Worm (Caenorhabditis elegans) whole organism, young adult: ENCODE measurements around the gene cbp-1.

ENCODE experiments used
- B0019.2 ChIP-seq: fragments of 200-800 bp; sonication (Bioruptor generic); conservative IDR thresholded peaks from 2 replicates; pipeline ENCODE4 v1.3.6; 2022; ENCODE audit warnings: missing genetic modification reagents, missing genetic modification characterization, missing compliant biosample characterization
- B0035.1 ChIP-seq: sonication (generic microtip); optimal IDR thresholded peaks from 2 replicates; lab custom pipeline; 2016; ENCODE audit warnings: missing genetic modification characterization, mild to moderate bottlenecking, missing compliant biosample characterization, missing genotype, missing genetic modification reagents
- F22D6.2 ChIP-seq: sonication (generic microtip); optimal IDR thresholded peaks from 2 replicates; lab custom pipeline; 2016; ENCODE audit warnings: mild to moderate bottlenecking, missing genetic modification characterization, missing compliant biosample characterization
- F37B4.10 ChIP-seq: fragments of 200-800 bp; sonication (Bioruptor generic); IDR thresholded peaks from 2 replicates; pipeline ENCODE4 v1.3.6; 2022; ENCODE audit warnings: missing genetic modification characterization, missing compliant biosample characterization
- F49E8.2 ChIP-seq: sonication (generic microtip); optimal IDR thresholded peaks from 3 replicates; lab custom pipeline; 2017; ENCODE audit warnings: missing genetic modification characterization, mild to moderate bottlenecking, missing compliant biosample characterization, antibody characterized with exemption, moderate library complexity; ENCODE audit not compliant: insufficient read depth
- F57C9.4 ChIP-seq: sonication (generic microtip); optimal IDR thresholded peaks from 2 replicates; lab custom pipeline; 2017; ENCODE audit warnings: mild to moderate bottlenecking, missing genetic modification characterization, missing compliant biosample characterization
- aptf-2 ChIP-seq: fragments of 200-800 bp; sonication (Bioruptor generic); conservative IDR thresholded peaks from 2 replicates; pipeline ENCODE4 v1.3.6; 2022; ENCODE audit warnings: missing genetic modification reagents, missing genetic modification characterization, missing compliant biosample characterization
- aptf-3 ChIP-seq: fragments of 200-800 bp; sonication (Bioruptor generic); IDR thresholded peaks from 2 replicates; pipeline ENCODE4 v1.3.6; 2022; ENCODE audit warnings: missing genetic modification characterization, missing compliant biosample characterization
- atf-7 ChIP-seq: sonication (generic microtip); optimal IDR thresholded peaks from 2 replicates; lab custom pipeline; 2017; ENCODE audit warnings: mild to moderate bottlenecking, missing genetic modification characterization, missing compliant biosample characterization
- attf-5 ChIP-seq: fragments of 200-800 bp; sonication (Bioruptor generic); optimal IDR thresholded peaks from 2 replicates; lab custom pipeline; 2018; ENCODE audit warnings: mild to moderate bottlenecking, missing genetic modification characterization, missing compliant biosample characterization
- attf-6 ChIP-seq: fragments of 200-800 bp; sonication (Bioruptor generic); IDR thresholded peaks from 2 replicates; pipeline ENCODE4 v1.3.6; 2022; ENCODE audit warnings: missing genetic modification reagents, missing genetic modification characterization, missing compliant biosample characterization
- ccch-3 ChIP-seq: fragments of 200-800 bp; sonication (Bioruptor generic); optimal IDR thresholded peaks from 2 replicates; lab custom pipeline; 2018; ENCODE audit warnings: mild to moderate bottlenecking, missing genetic modification characterization, missing compliant biosample characterization
- cebp-2 ChIP-seq: fragments of 200-800 bp; sonication (Bioruptor generic); IDR thresholded peaks from 2 replicates; pipeline ENCODE4 v1.3.6; 2022; ENCODE audit warnings: missing genetic modification characterization, missing compliant biosample characterization
- ceh-100 ChIP-seq: fragments of 200-800 bp; sonication (Bioruptor generic); IDR thresholded peaks from 2 replicates; pipeline ENCODE4 v1.3.6; 2022; ENCODE audit warnings: missing genetic modification reagents, missing genetic modification characterization, missing compliant biosample characterization
- ceh-40 ChIP-seq: fragments of 200-800 bp; sonication (Bioruptor generic); IDR thresholded peaks from 2 replicates; pipeline ENCODE4 v1.3.6; 2022; ENCODE audit warnings: missing genetic modification characterization, missing compliant biosample characterization
- dpff-1 ChIP-seq: sonication (generic microtip); optimal IDR thresholded peaks from 2 replicates; lab custom pipeline; 2017; ENCODE audit warnings: mild to moderate bottlenecking, missing genetic modification characterization, missing compliant biosample characterization
- ekl-4 ChIP-seq: fragments of 200-800 bp; sonication (Bioruptor generic); IDR thresholded peaks from 2 replicates; pipeline ENCODE4 v1.3.6; 2022; ENCODE audit warnings: missing genetic modification reagents, missing genetic modification characterization, missing compliant biosample characterization
- hmg-1.2 ChIP-seq: fragments of 200-800 bp; sonication (Bioruptor generic); IDR thresholded peaks from 2 replicates; pipeline ENCODE4 v1.3.6; 2022; ENCODE audit warnings: missing genetic modification reagents, missing genetic modification characterization, missing compliant biosample characterization
- hrde-1 ChIP-seq: sonication (generic microtip); optimal IDR thresholded peaks from 2 replicates; lab custom pipeline; 2016; ENCODE audit warnings: missing genetic modification characterization, mild to moderate bottlenecking, missing compliant biosample characterization, moderate library complexity, missing genotype, missing genetic modification reagents, borderline replicate concordance
- lag-1 ChIP-seq: fragments of 200-800 bp; sonication (Bioruptor generic); IDR thresholded peaks from 2 replicates; pipeline ENCODE4 v1.3.6; 2022; ENCODE audit warnings: missing genetic modification reagents, missing genetic modification characterization, missing compliant biosample characterization
- let-526 ChIP-seq: fragments of 200-800 bp; sonication (Bioruptor generic); IDR thresholded peaks from 2 replicates; pipeline ENCODE4 v1.3.6; 2022; ENCODE audit warnings: missing genetic modification reagents, missing genetic modification characterization, missing compliant biosample characterization
- let-607 ChIP-seq, 2 experiments: fragments of 200-800 bp in 1 of 2; sonication (Bioruptor generic) in 1 of 2; sonication (generic microtip) in 1 of 2; optimal IDR thresholded peaks; 2 replicates each; lab custom pipeline; 2016 to 2018; ENCODE audit warnings: mild to moderate bottlenecking in 2 of 2, missing compliant biosample characterization in 2 of 2, missing genetic modification characterization in 2 of 2, moderate library complexity in 2 of 2, missing genotype in 1 of 2
- lsy-27 ChIP-seq: sonication (generic microtip); optimal IDR thresholded peaks from 2 replicates; lab custom pipeline; 2017; ENCODE audit warnings: missing genetic modification characterization, mild to moderate bottlenecking, missing compliant biosample characterization, antibody characterized with exemption, missing genotype, borderline replicate concordance; ENCODE audit not compliant: insufficient read depth
- mcd-1 ChIP-seq: fragments of 200-800 bp; sonication (Bioruptor generic); IDR thresholded peaks from 2 replicates; pipeline ENCODE4 v1.3.6; 2022; ENCODE audit warnings: missing genetic modification reagents, missing genetic modification characterization, missing compliant biosample characterization
- mel-28 ChIP-seq: sonication (generic microtip); optimal IDR thresholded peaks from 2 replicates; lab custom pipeline; 2016; ENCODE audit warnings: borderline replicate concordance, mild to moderate bottlenecking, missing genetic modification characterization, missing compliant biosample characterization
- mxl-1 ChIP-seq: sonication (generic microtip); optimal IDR thresholded peaks from 2 replicates; lab custom pipeline; 2016; ENCODE audit warnings: missing genetic modification characterization, missing compliant biosample characterization
- nfya-1 ChIP-seq: sonication (generic microtip); optimal IDR thresholded peaks from 2 replicates; lab custom pipeline; 2017; ENCODE audit warnings: antibody characterized with exemption, missing compliant biosample characterization, missing genetic modification characterization, borderline replicate concordance; ENCODE audit not compliant: insufficient read depth
- nfya-2 ChIP-seq: fragments of 200-800 bp; sonication (Bioruptor generic); IDR thresholded peaks from 2 replicates; pipeline ENCODE4 v1.3.6; 2022; ENCODE audit warnings: missing genetic modification reagents, missing genetic modification characterization, missing compliant biosample characterization
- nhr-179 ChIP-seq: sonication (generic microtip); optimal IDR thresholded peaks from 2 replicates; lab custom pipeline; 2016; ENCODE audit warnings: mild to moderate bottlenecking, missing genetic modification characterization, missing compliant biosample characterization
- nhr-27 ChIP-seq: fragments of 200-800 bp; sonication (Bioruptor generic); optimal IDR thresholded peaks from 2 replicates; lab custom pipeline; 2018; ENCODE audit warnings: mild to moderate bottlenecking, missing genetic modification characterization, moderate library complexity, missing compliant biosample characterization
- nhr-80 ChIP-seq: sonication (generic microtip); optimal IDR thresholded peaks from 2 replicates; lab custom pipeline; 2016; ENCODE audit warnings: missing genetic modification characterization, missing compliant biosample characterization
- pha-4 ChIP-seq: fragments of 150-350 bp; sonication (generic microtip); optimal IDR thresholded peaks from 2 replicates; lab custom pipeline; 2014; ENCODE audit warnings: missing biosample characterization, missing genetic modification reagents, missing genetic modification characterization
- rec-8 ChIP-seq, 2 experiments: sonication (generic microtip); optimal IDR thresholded peaks; 2 replicates each; lab custom pipeline; 2016; ENCODE audit warnings: mild to moderate bottlenecking in 2 of 2, missing genetic modification characterization in 2 of 2, missing genetic modification reagents in 2 of 2, missing genotype in 2 of 2, missing biosample characterization in 1 of 2, missing compliant biosample characterization in 1 of 2, moderate library complexity in 1 of 2
- repo-1 ChIP-seq: sonication (generic microtip); optimal IDR thresholded peaks from 2 replicates; lab custom pipeline; 2017; ENCODE audit warnings: mild to moderate bottlenecking, missing genetic modification characterization, missing compliant biosample characterization
- sea-2 ChIP-seq: fragments of 200-800 bp; sonication (Bioruptor generic); IDR thresholded peaks from 2 replicates; pipeline ENCODE4 v1.3.6; 2022; ENCODE audit warnings: missing genetic modification characterization, missing compliant biosample characterization
- snpc-1.1 ChIP-seq: sonication (generic microtip); optimal IDR thresholded peaks from 2 replicates; lab custom pipeline; 2017; ENCODE audit warnings: missing genetic modification characterization, mild to moderate bottlenecking, missing compliant biosample characterization, antibody characterized with exemption, moderate library complexity, missing genotype, missing genetic modification reagents; ENCODE audit not compliant: insufficient read depth
- snpc-3.4 ChIP-seq: sonication (generic microtip); optimal IDR thresholded peaks from 2 replicates; lab custom pipeline; 2017; ENCODE audit warnings: missing genetic modification characterization, mild to moderate bottlenecking, missing compliant biosample characterization, antibody characterized with exemption, moderate library complexity, missing genotype, missing genetic modification reagents
- snpc-4 ChIP-seq, 5 experiments: fragments of 150-350 bp in 1 of 5; sonication (generic microtip) in 4 of 5; optimal IDR thresholded peaks; 2 replicates each; lab custom pipeline; 2014 to 2018; ENCODE audit warnings: missing genetic modification characterization in 5 of 5, missing biosample characterization in 3 of 5, antibody characterized with exemption in 2 of 5, mild to moderate bottlenecking in 2 of 5, missing compliant biosample characterization in 2 of 5, missing genotype in 2 of 5, moderate library complexity in 2 of 5, missing genetic modification reagents in 1 of 5
- tbx-9 ChIP-seq: sonication (generic microtip); optimal IDR thresholded peaks from 2 replicates; lab custom pipeline; 2016; ENCODE audit warnings: borderline replicate concordance, missing genetic modification characterization, inconsistent platforms, missing compliant biosample characterization
- tlf-1 ChIP-seq: fragments of 200-800 bp; sonication (Bioruptor generic); optimal IDR thresholded peaks from 2 replicates; lab custom pipeline; 2018; ENCODE audit warnings: mild to moderate bottlenecking, missing genetic modification characterization, missing compliant biosample characterization
- unc-130 ChIP-seq: sonication (generic microtip); optimal IDR thresholded peaks from 2 replicates; lab custom pipeline; 2016; ENCODE audit warnings: missing genetic modification reagents, missing genetic modification characterization, missing compliant biosample characterization
- xnd-1 ChIP-seq: sonication (generic microtip); optimal IDR thresholded peaks from 2 replicates; lab custom pipeline; 2016; ENCODE audit warnings: missing genotype, missing genetic modification reagents, missing genetic modification characterization, missing compliant biosample characterization
- zfh-2 ChIP-seq: fragments of 200-800 bp; sonication (Bioruptor generic); conservative IDR thresholded peaks from 2 replicates; pipeline ENCODE4 v1.3.6; 2022; ENCODE audit warnings: missing genetic modification reagents, missing genetic modification characterization, missing compliant biosample characterization
- ztf-26 ChIP-seq: sonication (generic microtip); optimal IDR thresholded peaks from 2 replicates; lab custom pipeline; 2017; ENCODE audit warnings: missing genetic modification characterization, missing compliant biosample characterization
- ztf-28 ChIP-seq: fragments of 200-800 bp; sonication (Bioruptor generic); IDR thresholded peaks from 2 replicates; pipeline ENCODE4 v1.3.6; 2022; ENCODE audit warnings: missing genetic modification reagents, missing genetic modification characterization, missing compliant biosample characterization

The cbp-1 gene

ce11 chrIII:9717243-9717642, 49.1 kb upstream of the cbp-1 start (continued):
- TF ChIP-seq ceh-40 (GFP tag; lab: Robert Waterston, UW): no peak
- TF ChIP-seq hmg-1.2: peak; percentile 98
- no peak for TF ChIP-seq nfya-1
- no peak for TF ChIP-seq aptf-2 (GFP tag; lab: Robert Waterston, UW)
- TF ChIP-seq sea-2 (GFP tag; lab: Robert Waterston, UW): no peak
- TF ChIP-seq mcd-1 (GFP tag; lab: Robert Waterston, UW): peak; percentile 76
- no peak for TF ChIP-seq attf-5 (GFP tag; lab: Kevin White, UChicago)
- TF ChIP-seq mel-28: no peak
- no peak; the same call in none of the 2 replicates for TF ChIP-seq ekl-4 (GFP tag; lab: Robert Waterston, UW)
- TF ChIP-seq cebp-2: no peak
- peak; percentile 17 for TF ChIP-seq lsy-27 (tag; lab: Kevin White, UChicago)
- TF ChIP-seq F57C9.4 (tag; lab: Kevin White, UChicago): peak; percentile 34
- peak; percentile 46 for TF ChIP-seq ztf-26 (tag; lab: Kevin White, UChicago)
- TF ChIP-seq ceh-100 (GFP tag; lab: Robert Waterston, UW): no peak
- peak; percentile 23 for TF ChIP-seq hrde-1 (tag; lab: Kevin White, UChicago)
- peak; percentile 87 for TF ChIP-seq attf-6 (GFP tag; lab: Robert Waterston, UW)
- no peak for TF ChIP-seq F37B4.10 (GFP tag; lab: Robert Waterston, UW)
- TF ChIP-seq nhr-179 (tag; lab: Kevin White, UChicago): no peak
- no peak for TF ChIP-seq ccch-3 (GFP tag; lab: Kevin White, UChicago)
- TF ChIP-seq zfh-2 (GFP tag; lab: Robert Waterston, UW): no peak
- TF ChIP-seq let-526: no peak
- no peak for TF ChIP-seq pha-4 (tag; lab: Kevin White, UChicago)
- TF ChIP-seq snpc-3.4 (tag; lab: Kevin White, UChicago): peak; percentile 97
- no peak for TF ChIP-seq nhr-80 (tag; lab: Kevin White, UChicago)
- peak; percentile 18 for TF ChIP-seq nhr-27 (tag; lab: Kevin White, UChicago)
- TF ChIP-seq F49E8.2 (tag; lab: Kevin White, UChicago): peak; percentile 67
- no peak for TF ChIP-seq aptf-3 (GFP tag; lab: Robert Waterston, UW)
- no peak for TF ChIP-seq B0019.2 (GFP tag; lab: Robert Waterston, UW)
- no peak for TF ChIP-seq dpff-1 (tag; lab: Kevin White, UChicago)
- peak; percentile 19 for TF ChIP-seq atf-7 (tag; lab: Kevin White, UChicago)
- no peak for TF ChIP-seq tbx-9
- TF ChIP-seq B0035.1 (tag; lab: Kevin White, UChicago): no peak
- no peak for TF ChIP-seq lag-1 (GFP tag; lab: Robert Waterston, UW)
- no peak for TF ChIP-seq F22D6.2 (tag; lab: Kevin White, UChicago)
- no peak for TF ChIP-seq mxl-1 (tag; lab: Kevin White, UChicago)
- peak; percentile 76 for TF ChIP-seq repo-1 (tag; lab: Kevin White, UChicago)
- TF ChIP-seq snpc-1.1 (tag; lab: Kevin White, UChicago): peak; percentile 99
- TF ChIP-seq nfya-2 (GFP tag; lab: Robert Waterston, UW): no peak
- TF ChIP-seq let-607 (tag; optimal IDR thresholded peaks at IDR 0.05; lab: Kevin White, UChicago): no peak
- no peak for TF ChIP-seq ztf-28 (GFP tag; lab: Robert Waterston, UW)
- peak; percentile 38 for TF ChIP-seq tlf-1 (GFP tag; lab: Kevin White, UChicago)
- TF ChIP-seq rec-8 (tag; optimal IDR thresholded peaks at IDR 0.05; lab: Kevin White, UChicago): peak in 1 of 2 experiments; percentile 41
- TF ChIP-seq snpc-4 (GFP tag; optimal IDR thresholded peaks at IDR 0.05; lab: Kevin White, UChicago): peak; percentile 98
- TF ChIP-seq snpc-4 (tag; optimal IDR thresholded peaks at IDR 0.05; lab: Kevin White, UChicago): peak; percentile 98 to 100 (median 99)
- TF ChIP-seq xnd-1 (tag; lab: Kevin White, UChicago): peak; percentile 62
- no peak for TF ChIP-seq unc-130 (GFP tag; lab: Kevin White, UChicago)
